Fruit fly (Drosophila melanogaster): ENCODE measurements around the gene Csl4.

The Csl4 gene

dm6 chr2L:11123499-11123898, at the start of gene Csl4, which contains the start of gene Nup160 (continued):
- TF ChIP-seq Gsc (GFP tag; IDR thresholded peaks at IDR 0.05) (no peak), wdn (GFP tag; IDR thresholded peaks at IDR 0.05) (peak; percentile 56; the same call in 1 of the 2 replicates), pros (GFP tag; optimal IDR thresholded peaks at IDR 0.05) (no peak), fd102C (GFP tag; optimal IDR thresholded peaks at IDR 0.05) (no peak), slou (GFP tag; optimal IDR thresholded peaks at IDR 0.05) (peak; percentile 78), CG13287 (GFP tag; IDR thresholded peaks at IDR 0.05; ENCODE audit: partially characterized antibody) (peak; percentile 71), zf30C (GFP tag; optimal IDR thresholded peaks at IDR 0.05) (no peak), CG1603 (tag; optimal IDR thresholded peaks at IDR 0.05) (peak; percentile 74), CG9727 (GFP tag; optimal IDR thresholded peaks at IDR 0.05) (peak; percentile 66), sens-2 (GFP tag; IDR thresholded peaks at IDR 0.05) (no peak), pita (GFP tag; optimal IDR thresholded peaks at IDR 0.05) (no peak), zfh1 (GFP tag; IDR thresholded peaks at IDR 0.05) (peak; percentile 79), Oli (tag; optimal IDR thresholded peaks at IDR 0.05) (peak; percentile 51), CG42726 (GFP tag; IDR thresholded peaks at IDR 0.05; ENCODE audit: partially characterized antibody) (no peak), nerfin-1 (tag; optimal IDR thresholded peaks at IDR 0.05) (no peak), tna (GFP tag; IDR thresholded peaks at IDR 0.05; ENCODE audit: partially characterized antibody) (no peak), HmgD (GFP tag; optimal IDR thresholded peaks at IDR 0.05) (peak; percentile 73), sim (GFP tag; IDR thresholded peaks at IDR 0.05) (peak; percentile 9; the same call in 1 of the 2 replicates), CG14667 (GFP tag; IDR thresholded peaks at IDR 0.05) (0 out of 2 replicates have a peak, but pooled peaks have one; percentile 34), Dp (GFP tag; optimal IDR thresholded peaks at IDR 0.05) (peak; percentile 38), tx (GFP tag; optimal IDR thresholded peaks at IDR 0.05) (peak; percentile 83), gsb-n (tag; optimal IDR thresholded peaks at IDR 0.05) (no peak), CG6254 (GFP tag; optimal IDR thresholded peaks at IDR 0.05) (peak; percentile 39), wek (GFP tag; optimal IDR thresholded peaks at IDR 0.05) (no peak), GATAe (GFP tag; conservative IDR thresholded peaks at IDR 0.05) (no peak), mam (GFP tag; optimal IDR thresholded peaks at IDR 0.05) (peak; percentile 91)

dm6 chr2L:11171615-11172356, 48.4 kb upstream of the Csl4 start, which contains the start of gene Vm32E:
Gene Vm32E (minus strand): TSS chr2L:11171665.
- no peak for TF ChIP-seq PHDP (tag; optimal IDR thresholded peaks at IDR 0.05)
- peak; percentile 16 for TF ChIP-seq gem (tag; optimal IDR thresholded peaks at IDR 0.05)
- TF ChIP-seq gfzf (GFP tag; optimal IDR thresholded peaks at IDR 0.05): no peak
- no peak for TF ChIP-seq mld (GFP tag; IDR thresholded peaks at IDR 0.05; ENCODE audit: partially characterized antibody)
- no peak for TF ChIP-seq CG31365 (tag; optimal IDR thresholded peaks at IDR 0.05)
- no peak for TF ChIP-seq Hr39 (optimal IDR thresholded peaks at IDR 0.05)
- TF ChIP-seq CG1602 (GFP tag; optimal IDR thresholded peaks at IDR 0.05): no peak
- no peak for TF ChIP-seq p53 (GFP tag; optimal IDR thresholded peaks at IDR 0.05)
- TF ChIP-seq pum (GFP tag; optimal IDR thresholded peaks at IDR 0.05): no peak
- TF ChIP-seq Med (GFP tag): peak; percentile 71
- no peak for TF ChIP-seq CG11093 (GFP tag; IDR thresholded peaks at IDR 0.05)
- no peak for TF ChIP-seq Stat92E (GFP tag; optimal IDR thresholded peaks at IDR 0.05)
- TF ChIP-seq ttk (GFP tag; IDR thresholded peaks at IDR 0.05): no peak
- TF ChIP-seq ap (GFP tag; IDR thresholded peaks at IDR 0.05): no peak
- TF ChIP-seq CG2712 (tag; optimal IDR thresholded peaks at IDR 0.05): peak; percentile 16
- no peak for TF ChIP-seq Oaz (GFP tag; IDR thresholded peaks at IDR 0.05)
- no peak for TF ChIP-seq CG30431 (GFP tag; optimal IDR thresholded peaks at IDR 0.05)
- no peak for TF ChIP-seq hbn (GFP tag; IDR thresholded peaks at IDR 0.05; ENCODE audit: partially characterized antibody)
- no peak for TF ChIP-seq Side (GFP tag; optimal IDR thresholded peaks at IDR 0.05)
- TF ChIP-seq mam (GFP tag; optimal IDR thresholded peaks at IDR 0.05): no peak
- peak; percentile 76 for TF ChIP-seq ftz-f1 (GFP tag; optimal IDR thresholded peaks at IDR 0.05)
- no peak for TF ChIP-seq TFAM (GFP tag; optimal IDR thresholded peaks at IDR 0.05)
- TF ChIP-seq CG34376 (GFP tag; optimal IDR thresholded peaks at IDR 0.05): no peak
- TF ChIP-seq CG11504 (tag; optimal IDR thresholded peaks at IDR 0.05): peak; percentile 62
- TF ChIP-seq Taf1 (GFP tag; IDR thresholded peaks at IDR 0.05): no peak
- TF ChIP-seq CG14667 (GFP tag; IDR thresholded peaks at IDR 0.05): no peak

Data from whole organism, embryonic.